Worm (Caenorhabditis elegans): ENCODE data around the gene btb-16.

- TF ChIP-seq lin-15B (tag; optimal IDR thresholded peaks at IDR 0.05): no peak
- no peak for TF ChIP-seq rnt-1 (tag; optimal IDR thresholded peaks at IDR 0.05)
- no peak for TF ChIP-seq blmp-1 (tag; optimal IDR thresholded peaks at IDR 0.05)
- no peak for TF ChIP-seq fos-1 (tag; optimal IDR thresholded peaks at IDR 0.05)
- TF ChIP-seq unc-130 (tag; optimal IDR thresholded peaks at IDR 0.05): no peak
- TF ChIP-seq lin-13 (GFP tag; optimal IDR thresholded peaks at IDR 0.05): no peak
- TF ChIP-seq lir-3 (tag; optimal IDR thresholded peaks at IDR 0.05; ENCODE audit: poor library complexity): no peak
- no peak for TF ChIP-seq nhr-19 (GFP tag; conservative IDR thresholded peaks at IDR 0.05)
- no peak for TF ChIP-seq hpl-2 (GFP tag; optimal IDR thresholded peaks at IDR 0.05)
Measured at ce11 chrII:3332039-3332438, 35.4 kb downstream of the btb-16 start, which contains the start of gene irld-27.

All from whole organism, L1 larva.